Worm (Caenorhabditis elegans) whole organism, L4 larva: ENCODE measurements around the gene Y62E10A.13.

Source experiments
- F10B5.3 ChIP-seq: sonication (generic microtip); optimal IDR thresholded peaks from 2 replicates; lab custom pipeline; 2016; ENCODE audit warnings: mild to moderate bottlenecking, missing genetic modification characterization, missing compliant biosample characterization
- F26F4.8 ChIP-seq: fragments of 200-800 bp; sonication (Bioruptor generic); conservative IDR thresholded peaks from 2 replicates; pipeline ENCODE4 v1.3.6; 2022; ENCODE audit warnings: missing genetic modification characterization, missing compliant biosample characterization
- F37D6.2 ChIP-seq: sonication (generic microtip); optimal IDR thresholded peaks from 2 replicates; lab custom pipeline; 2016; ENCODE audit warnings: mild to moderate bottlenecking, missing genetic modification characterization, missing compliant biosample characterization
- R02D3.7 ChIP-seq: fragments of 150-350 bp; sonication (generic microtip); optimal IDR thresholded peaks from 3 replicates; lab custom pipeline; 2014; ENCODE audit warnings: missing biosample characterization, missing genetic modification characterization
- T20F7.1 ChIP-seq: fragments of 200-800 bp; sonication (Bioruptor generic); optimal IDR thresholded peaks from 2 replicates; lab custom pipeline; 2018; ENCODE audit warnings: mild to moderate bottlenecking, missing genetic modification characterization, missing compliant biosample characterization
- Y48G9A.11 ChIP-seq: fragments of 200-800 bp; sonication (Bioruptor generic); IDR thresholded peaks from 2 replicates; pipeline ENCODE4 v1.3.6; 2022; ENCODE audit warnings: missing genetic modification reagents, missing genetic modification characterization, missing compliant biosample characterization
- Y5F2A.4 ChIP-seq: fragments of 200-800 bp; sonication (Bioruptor generic); optimal IDR thresholded peaks from 2 replicates; lab custom pipeline; 2018; ENCODE audit warnings: mild to moderate bottlenecking, missing genetic modification characterization, missing compliant biosample characterization
- Y75B8A.6 ChIP-seq: fragments of 200-800 bp; sonication (Bioruptor generic); IDR thresholded peaks from 2 replicates; pipeline ENCODE4 v1.3.6; 2022; ENCODE audit warnings: missing genetic modification reagents, missing genetic modification characterization, missing compliant biosample characterization
- ZK337.2 ChIP-seq: fragments of 200-800 bp; sonication (Bioruptor generic); IDR thresholded peaks from 2 replicates; pipeline ENCODE4 v1.3.6; 2022; ENCODE audit warnings: missing genetic modification reagents, missing genetic modification characterization, missing compliant biosample characterization
- aha-1 ChIP-seq: fragments of 150-350 bp; peaks from one replicate; lab custom pipeline; 2014; ENCODE audit warnings: missing biosample characterization, missing genetic modification characterization
- ceh-20 ChIP-seq: fragments of 200-800 bp; sonication (Bioruptor generic); IDR thresholded peaks from 2 replicates; pipeline ENCODE4 v1.3.6; 2022; ENCODE audit warnings: missing genetic modification reagents, missing genetic modification characterization, missing compliant biosample characterization
- ceh-44 ChIP-seq: fragments of 200-800 bp; sonication (Bioruptor generic); IDR thresholded peaks from 2 replicates; pipeline ENCODE4 v1.3.6; 2022; ENCODE audit warnings: missing genetic modification reagents, missing genetic modification characterization, missing compliant biosample characterization
- ceh-62 ChIP-seq: sonication (generic microtip); optimal IDR thresholded peaks from 2 replicates; lab custom pipeline; 2017; ENCODE audit warnings: missing biosample characterization, missing genetic modification characterization
- daf-12 ChIP-seq: fragments of 150-350 bp; optimal IDR thresholded peaks from 2 replicates; lab custom pipeline; 2014; ENCODE audit warnings: missing biosample characterization, missing genetic modification reagents, missing genetic modification characterization
- daf-16 ChIP-seq, 3 experiments: sonication (generic microtip); optimal IDR thresholded peaks; 2 replicates each; lab custom pipeline; 2016 to 2017; ENCODE audit warnings: missing genetic modification characterization in 3 of 3, missing genetic modification reagents in 3 of 3, mild to moderate bottlenecking in 2 of 3, missing compliant biosample characterization in 2 of 3, missing biosample characterization in 1 of 3, moderate library complexity in 1 of 3
- daf-19 ChIP-seq: fragments of 200-800 bp; sonication (Bioruptor generic); conservative IDR thresholded peaks from 2 replicates; pipeline ENCODE4 v1.3.6; 2022; ENCODE audit warnings: missing genetic modification characterization, missing compliant biosample characterization
- dmd-6 ChIP-seq: fragments of 200-800 bp; sonication (Bioruptor generic); IDR thresholded peaks from 2 replicates; pipeline ENCODE4 v1.3.6; 2022; ENCODE audit warnings: missing genetic modification reagents, missing genetic modification characterization, missing compliant biosample characterization
- dmd-8 ChIP-seq: fragments of 200-800 bp; sonication (Bioruptor generic); IDR thresholded peaks from 2 replicates; pipeline ENCODE4 v1.3.6; 2022; ENCODE audit warnings: missing genetic modification characterization, missing compliant biosample characterization
- duxl-1 ChIP-seq: sonication (generic microtip); optimal IDR thresholded peaks from 2 replicates; lab custom pipeline; 2016; ENCODE audit warnings: mild to moderate bottlenecking, missing genetic modification characterization, moderate library complexity, missing compliant biosample characterization; ENCODE audit not compliant: poor library complexity
- egl-27 ChIP-seq: sonication (generic microtip); optimal IDR thresholded peaks from 3 replicates; lab custom pipeline; 2017; ENCODE audit warnings: missing biosample characterization, missing genetic modification reagents, missing genetic modification characterization
- fos-1 ChIP-seq: fragments of 150-350 bp; optimal IDR thresholded peaks from 2 replicates; lab custom pipeline; 2014; ENCODE audit warnings: missing biosample characterization, missing genetic modification characterization
- gei-8 ChIP-seq: fragments of 200-800 bp; sonication (Bioruptor generic); optimal IDR thresholded peaks from 2 replicates; lab custom pipeline; 2018; ENCODE audit warnings: mild to moderate bottlenecking, missing genetic modification characterization, missing compliant biosample characterization
- jun-1 ChIP-seq: fragments of 150-350 bp; optimal IDR thresholded peaks from 2 replicates; lab custom pipeline; 2014; ENCODE audit warnings: missing biosample characterization, missing genetic modification reagents, missing genetic modification characterization
- lin-1 ChIP-seq: fragments of 200-800 bp; sonication (Bioruptor generic); IDR thresholded peaks from 2 replicates; pipeline ENCODE4 v1.3.6; 2022; ENCODE audit warnings: missing genetic modification reagents, missing genetic modification characterization, missing compliant biosample characterization
- lin-29 ChIP-seq: fragments of 200-800 bp; sonication (Bioruptor generic); IDR thresholded peaks from 2 replicates; pipeline ENCODE4 v1.3.6; 2022; ENCODE audit warnings: missing genetic modification reagents, missing genetic modification characterization, missing compliant biosample characterization
- mep-1 ChIP-seq: fragments of 150-350 bp; sonication (generic microtip); optimal IDR thresholded peaks from 3 replicates; lab custom pipeline; 2014; ENCODE audit warnings: missing biosample characterization, missing genetic modification characterization
- mxl-2 ChIP-seq: fragments of 200-800 bp; sonication (Bioruptor generic); conservative IDR thresholded peaks from 2 replicates; pipeline ENCODE4 v1.3.6; 2022; ENCODE audit warnings: missing genetic modification reagents, missing genetic modification characterization, missing compliant biosample characterization
- mxl-3 ChIP-seq: fragments of 200-800 bp; sonication (Bioruptor generic); optimal IDR thresholded peaks from 2 replicates; lab custom pipeline; 2018; ENCODE audit warnings: mild to moderate bottlenecking, missing genetic modification characterization, missing compliant biosample characterization
- nhr-111 ChIP-seq: fragments of 200-800 bp; sonication (Bioruptor generic); optimal IDR thresholded peaks from 2 replicates; lab custom pipeline; 2018; ENCODE audit warnings: mild to moderate bottlenecking, missing genetic modification characterization, missing compliant biosample characterization
- nhr-237 ChIP-seq: sonication (generic microtip); optimal IDR thresholded peaks from 2 replicates; lab custom pipeline; 2017; ENCODE audit warnings: missing biosample characterization, missing genetic modification characterization
- nhr-41 ChIP-seq: fragments of 200-800 bp; sonication (Bioruptor generic); IDR thresholded peaks from 2 replicates; pipeline ENCODE4 v1.3.6; 2022; ENCODE audit warnings: missing genetic modification reagents, missing genetic modification characterization, missing compliant biosample characterization
- nhr-42 ChIP-seq: fragments of 200-800 bp; sonication (Bioruptor generic); IDR thresholded peaks from 2 replicates; pipeline ENCODE4 v1.3.6; 2022; ENCODE audit warnings: missing genetic modification characterization, missing compliant biosample characterization
- nhr-76 ChIP-seq: fragments of 150-350 bp; optimal IDR thresholded peaks from 2 replicates; lab custom pipeline; 2014; ENCODE audit warnings: missing biosample characterization, missing genetic modification characterization
- nhr-77 ChIP-seq: fragments of 150-350 bp; optimal IDR thresholded peaks from 2 replicates; lab custom pipeline; 2014; ENCODE audit warnings: missing biosample characterization, missing genetic modification characterization
- pqm-1 ChIP-seq: sonication (generic microtip); optimal IDR thresholded peaks from 2 replicates; lab custom pipeline; 2017; ENCODE audit warnings: missing biosample characterization, missing genetic modification characterization
- rbr-2 ChIP-seq: sonication (generic microtip); optimal IDR thresholded peaks from 2 replicates; lab custom pipeline; 2016; ENCODE audit warnings: missing genotype, missing genetic modification characterization, missing compliant biosample characterization
- skn-1 ChIP-seq: fragments of 150-350 bp; optimal IDR thresholded peaks from 2 replicates; lab custom pipeline; 2014; ENCODE audit warnings: missing biosample characterization, missing genetic modification characterization
- snpc-1.2 ChIP-seq: fragments of 200-800 bp; sonication (Bioruptor generic); IDR thresholded peaks from 2 replicates; pipeline ENCODE4 v1.3.6; 2022; ENCODE audit warnings: missing genetic modification reagents, missing genetic modification characterization, missing compliant biosample characterization
- snpc-4 ChIP-seq: fragments of 150-350 bp; optimal IDR thresholded peaks from 2 replicates; lab custom pipeline; 2014; ENCODE audit warnings: missing biosample characterization, missing genetic modification characterization
- unc-130 ChIP-seq: sonication (generic microtip); optimal IDR thresholded peaks from 2 replicates; lab custom pipeline; 2016; ENCODE audit warnings: missing genetic modification reagents, missing genetic modification characterization, missing compliant biosample characterization
- unc-62 ChIP-seq, 3 experiments: fragments of 150-350 bp in 1 of 3; sonication (generic microtip); optimal IDR thresholded peaks in 2 of 3; peaks in 1 of 3; 1 replicate in 1 of 3; 2 replicates in 2 of 3; lab custom pipeline; 2014 to 2017; ENCODE audit warnings: missing biosample characterization in 3 of 3, missing genetic modification characterization in 3 of 3, missing genetic modification reagents in 3 of 3, missing genotype in 1 of 3
- zag-1 ChIP-seq: fragments of 150-350 bp; optimal IDR thresholded peaks from 2 replicates; lab custom pipeline; 2014; ENCODE audit warnings: missing biosample characterization, missing genetic modification characterization

The Y62E10A.13 gene

ce11 chrIV:13412845-13413383 is 14.1 kb upstream of the Y62E10A.13 start, which contains the start of gene gcl-1 (continued):
- TF ChIP-seq ZK337.2 (GFP tag; lab: Robert Waterston, UW) (no peak), R02D3.7 (tag; lab: Kevin White, UChicago) (no peak), daf-16 (GFP tag; optimal IDR thresholded peaks at IDR 0.05; lab: Kevin White, UChicago) (no peak), daf-16 (tag; optimal IDR thresholded peaks at IDR 0.05; lab: Kevin White, UChicago) (peak; percentile 50), ceh-44 (no peak), nhr-41 (GFP tag; lab: Robert Waterston, UW) (no peak), nhr-77 (tag; lab: Kevin White, UChicago) (no peak), dmd-8 (no peak), duxl-1 (tag; lab: Kevin White, UChicago) (no peak), gei-8 (GFP tag; lab: Kevin White, UChicago) (no peak), snpc-1.2 (no peak)

- TF ChIP-seq unc-62 (GFP tag; optimal IDR thresholded peaks at IDR 0.05 in 1 of 2; lab: Kevin White, UChicago) (peak in 1 of 2 experiments; percentile 69), unc-62 (tag; optimal IDR thresholded peaks at IDR 0.05; lab: Kevin White, UChicago) (no peak), skn-1 (no peak)
- TF ChIP-seq, all 104 proteins: peak for 1
These were observed 9.2 kb upstream of the Y62E10A.13 start, which contains the start of gene Y62E10A.19 for ce11 chrIV:13408018-13408417. Gene Y62E10A.19, minus strand, starts transcription at chrIV:13408306.

ce11 chrIV:13400456-13401364 is 1.9 kb upstream of the Y62E10A.13 start, which contains the start of the genes memi-2 and cyp-31A5:
Gene memi-2, minus strand, starts transcription at chrIV:13400506.
Gene cyp-31A5, plus strand, starts transcription at chrIV:13401289.
- TF ChIP-seq unc-130 (GFP tag; lab: Kevin White, UChicago): peak; percentile 19
- TF ChIP-seq unc-62 (GFP tag; optimal IDR thresholded peaks at IDR 0.05 in 1 of 2; lab: Kevin White, UChicago): peak in 1 of 2 experiments; percentile 41
- TF ChIP-seq unc-62 (tag; optimal IDR thresholded peaks at IDR 0.05; lab: Kevin White, UChicago): no peak
- TF ChIP-seq nhr-76 (tag; lab: Kevin White, UChicago): no peak

ce11 chrIV:13396375-13396774 is 2.5 kb downstream of the Y62E10A.13 start:
- TF ChIP-seq egl-27 (tag; lab: Kevin White, UChicago): no peak
- no peak for TF ChIP-seq Y75B8A.6 (GFP tag; lab: Robert Waterston, UW)
- no peak for TF ChIP-seq ceh-62 (tag; lab: Kevin White, UChicago)
- no peak for TF ChIP-seq T20F7.1
- no peak for TF ChIP-seq Y5F2A.4 (GFP tag; lab: Kevin White, UChicago)
- TF ChIP-seq dmd-8: no peak
- TF ChIP-seq nhr-237 (tag; lab: Kevin White, UChicago): no peak
- TF ChIP-seq zag-1 (tag; lab: Kevin White, UChicago): no peak
- TF ChIP-seq ceh-20 (GFP tag; lab: Robert Waterston, UW): no peak
- TF ChIP-seq F37D6.2 (tag; lab: Kevin White, UChicago): no peak
- no peak for TF ChIP-seq F26F4.8
- TF ChIP-seq nhr-76 (tag; lab: Kevin White, UChicago): no peak
- no peak for TF ChIP-seq mep-1 (tag; lab: Kevin White, UChicago)
- no peak for TF ChIP-seq fos-1 (tag; lab: Kevin White, UChicago)
- peak; percentile 59; the same call in 1 of the 2 replicates for TF ChIP-seq mxl-2 (GFP tag; lab: Robert Waterston, UW)
- no peak for TF ChIP-seq nhr-77 (tag; lab: Kevin White, UChicago)
- no peak for TF ChIP-seq jun-1 (tag; lab: Kevin White, UChicago)
- TF ChIP-seq snpc-4: no peak
- no peak for TF ChIP-seq mxl-3 (GFP tag; lab: Kevin White, UChicago)
- peak; percentile 100 for TF ChIP-seq aha-1 (tag; lab: Kevin White, UChicago)
- TF ChIP-seq pqm-1 (tag; lab: Kevin White, UChicago): peak; percentile 75
- TF ChIP-seq nhr-41 (GFP tag; lab: Robert Waterston, UW): no peak
- TF ChIP-seq nhr-111 (GFP tag; lab: Kevin White, UChicago): no peak
- no peak for TF ChIP-seq rbr-2 (tag; lab: Kevin White, UChicago)
- no peak for TF ChIP-seq F10B5.3 (tag; lab: Kevin White, UChicago)
- TF ChIP-seq dmd-6: peak; percentile 60
- TF ChIP-seq Y48G9A.11 (GFP tag; lab: Robert Waterston, UW): no peak
- no peak for TF ChIP-seq lin-1 (GFP tag; lab: Robert Waterston, UW)
- no peak for TF ChIP-seq daf-19 (GFP tag; lab: Robert Waterston, UW)
- TF ChIP-seq lin-29 (GFP tag; lab: Robert Waterston, UW): no peak
- TF ChIP-seq daf-12: no peak
- TF ChIP-seq nhr-42 (GFP tag; lab: Robert Waterston, UW): no peak
